Worm (Caenorhabditis elegans) whole organism, L4 larva: ENCODE results near the gene C16C8.14.

Experiments
- ces-1 ChIP-seq: fragments of 150-350 bp; sonication (generic microtip); optimal IDR thresholded peaks from 4 replicates; lab custom pipeline; 2014; ENCODE audit warnings: missing biosample characterization, missing genetic modification reagents, missing genetic modification characterization
- fkh-10 ChIP-seq: fragments of 150-350 bp; optimal IDR thresholded peaks from 2 replicates; lab custom pipeline; 2014; ENCODE audit warnings: missing biosample characterization, missing genetic modification reagents, missing genetic modification characterization
- fos-1 ChIP-seq: fragments of 150-350 bp; optimal IDR thresholded peaks from 2 replicates; lab custom pipeline; 2014; ENCODE audit warnings: missing biosample characterization, missing genetic modification characterization
- lir-3 ChIP-seq: sonication (generic microtip); optimal IDR thresholded peaks from 2 replicates; lab custom pipeline; 2016; ENCODE audit warnings: mild to moderate bottlenecking, missing genetic modification characterization, missing compliant biosample characterization
- nhr-28 ChIP-seq: fragments of 150-350 bp; optimal IDR thresholded peaks from 2 replicates; lab custom pipeline; 2014; ENCODE audit warnings: missing biosample characterization, missing genetic modification characterization
- nhr-42 ChIP-seq: fragments of 200-800 bp; sonication (Bioruptor generic); IDR thresholded peaks from 2 replicates; pipeline ENCODE4 v1.3.6; 2022; ENCODE audit warnings: missing genetic modification characterization, missing compliant biosample characterization
- skn-1 ChIP-seq: fragments of 150-350 bp; optimal IDR thresholded peaks from 2 replicates; lab custom pipeline; 2014; ENCODE audit warnings: missing biosample characterization, missing genetic modification characterization

- TF ChIP-seq fos-1 (no peak), nhr-28 (no peak), nhr-42 (GFP tag; lab: Robert Waterston, UW) (no peak), lir-3 (tag; lab: Kevin White, UChicago) (no peak), skn-1 (tag; lab: Kevin White, UChicago) (no peak), fkh-10 (GFP tag; lab: Kevin White, UChicago) (no peak), ces-1 (GFP tag; lab: Kevin White, UChicago) (no peak)
Measured at ce11 chrII:3499386-3499785, 49.8 kb downstream of the C16C8.14 start, which contains the start of gene Y49F6B.9.
